Worm (Caenorhabditis elegans): ENCODE data around the gene lys-6.

ce11 chrIV:11668001-11668400, 40.3 kb upstream of the lys-6 start, which contains the start of gene atg-4.2:
- no peak for TF ChIP-seq ceh-13 (GFP tag; optimal IDR thresholded peaks at IDR 0.05)
- no peak for TF ChIP-seq hmg-4 (GFP tag; optimal IDR thresholded peaks at IDR 0.05)
- TF ChIP-seq scrt-1 (GFP tag; IDR thresholded peaks at IDR 0.05): no peak
